Fruit fly (Drosophila melanogaster) whole organism, embryonic: ENCODE results near the gene tai.

Source experiments
- Bgb ChIP-seq: fragments of 200-800 bp; sonication (Bioruptor generic); IDR thresholded peaks from 2 replicates; pipeline ENCODE4 v1.3.6; 2022; ENCODE audit warnings: missing biosample characterization, missing genetic modification characterization; ENCODE audit not compliant: partially characterized antibody
- CG10462 ChIP-seq: fragments of 200-800 bp; sonication (Bioruptor generic); optimal IDR thresholded peaks from 2 replicates; lab custom pipeline; 2016; ENCODE audit warnings: missing biosample characterization, missing genetic modification characterization
- CG10543 ChIP-seq: fragments of 200-800 bp; sonication (Bioruptor generic); optimal IDR thresholded peaks from 3 replicates; lab custom pipeline; 2017; ENCODE audit warnings: missing biosample characterization, mild to moderate bottlenecking, missing genetic modification characterization, moderate library complexity
- CG12104 ChIP-seq: fragments of 200-800 bp; sonication (Bioruptor generic); optimal IDR thresholded peaks from 3 replicates; lab custom pipeline; 2016; ENCODE audit warnings: missing biosample characterization, missing genetic modification characterization
- CG12391 ChIP-seq: fragments of 200-800 bp; sonication (Bioruptor generic); optimal IDR thresholded peaks from 3 replicates; lab custom pipeline; 2018; ENCODE audit warnings: missing biosample characterization, mild to moderate bottlenecking, missing genetic modification characterization, moderate library complexity
- CG13894 ChIP-seq: fragments of 200-800 bp; sonication (Bioruptor generic); optimal IDR thresholded peaks from 3 replicates; lab custom pipeline; 2018; ENCODE audit warnings: missing biosample characterization, mild to moderate bottlenecking, missing genetic modification characterization, moderate library complexity
- CG15479 ChIP-seq: fragments of 200-800 bp; sonication (Bioruptor generic); optimal IDR thresholded peaks from 3 replicates; lab custom pipeline; 2019; ENCODE audit warnings: missing biosample characterization, mild to moderate bottlenecking, missing genetic modification characterization, moderate library complexity
- CG17361 ChIP-seq: fragments of 200-800 bp; sonication (Bioruptor generic); IDR thresholded peaks from 3 replicates; pipeline ENCODE4 v1.3.6; 2022; ENCODE audit warnings: missing biosample characterization, missing genetic modification characterization
- CG1792 ChIP-seq: fragments of 200-800 bp; sonication (Bioruptor generic); optimal IDR thresholded peaks from 2 replicates; lab custom pipeline; 2016; ENCODE audit warnings: missing biosample characterization, missing genetic modification characterization
- CG2199 ChIP-seq: fragments of 200-800 bp; sonication (Bioruptor generic); IDR thresholded peaks from 3 replicates; pipeline ENCODE4 v1.3.6; 2022; ENCODE audit warnings: missing biosample characterization, missing genetic modification characterization
- CG3281 ChIP-seq: fragments of 200-800 bp; sonication (Bioruptor generic); optimal IDR thresholded peaks from 3 replicates; lab custom pipeline; 2017; ENCODE audit warnings: missing biosample characterization, mild to moderate bottlenecking, missing genetic modification characterization
- CG33213 ChIP-seq: fragments of 200-800 bp; sonication (Bioruptor generic); optimal IDR thresholded peaks from 3 replicates; lab custom pipeline; 2016; ENCODE audit warnings: missing biosample characterization, missing genetic modification characterization
- CG6791 ChIP-seq: fragments of 200-800 bp; sonication (Bioruptor generic); IDR thresholded peaks from 3 replicates; pipeline ENCODE4 v1.3.6; 2022; ENCODE audit warnings: missing biosample characterization, missing genetic modification characterization; ENCODE audit not compliant: partially characterized antibody
- CG6854 ChIP-seq: fragments of 200-800 bp; sonication (Bioruptor generic); optimal IDR thresholded peaks from 3 replicates; lab custom pipeline; 2017; ENCODE audit warnings: missing biosample characterization, mild to moderate bottlenecking, missing genetic modification characterization
- CG8290 ChIP-seq, 3 experiments: fragments of 200-800 bp; sonication (Bioruptor generic); optimal IDR thresholded peaks; 2 replicates each; lab custom pipeline; 2016 to 2019; ENCODE audit warnings: missing biosample characterization in 3 of 3, missing genetic modification characterization in 3 of 3, mild to moderate bottlenecking in 2 of 3, moderate library complexity in 1 of 3
- CG9437 ChIP-seq: fragments of 200-800 bp; sonication (Bioruptor generic); optimal IDR thresholded peaks from 2 replicates; lab custom pipeline; 2018; ENCODE audit warnings: missing biosample characterization, mild to moderate bottlenecking, missing genetic modification characterization
- CrebB ChIP-seq: fragments of 200-800 bp; sonication (Bioruptor generic); optimal IDR thresholded peaks from 3 replicates; lab custom pipeline; 2018; ENCODE audit warnings: missing biosample characterization, mild to moderate bottlenecking, missing genetic modification characterization
- D19A ChIP-seq: fragments of 200-800 bp; optimal IDR thresholded peaks from 3 replicates; lab custom pipeline; 2019; ENCODE audit warnings: missing biosample characterization, mild to moderate bottlenecking, missing genetic modification characterization, moderate library complexity
- Deaf1 ChIP-seq: fragments of 200-800 bp; optimal IDR thresholded peaks from 3 replicates; lab custom pipeline; 2019; ENCODE audit warnings: missing biosample characterization, mild to moderate bottlenecking, missing genetic modification characterization, moderate library complexity
- Dek ChIP-seq: fragments of 200-800 bp; sonication (Bioruptor generic); optimal IDR thresholded peaks from 3 replicates; lab custom pipeline; 2019; ENCODE audit warnings: missing biosample characterization, mild to moderate bottlenecking, missing genetic modification characterization, moderate library complexity
- HmgZ ChIP-seq: fragments of 200-800 bp; sonication (Bioruptor generic); optimal IDR thresholded peaks from 2 replicates; lab custom pipeline; 2018; ENCODE audit warnings: missing biosample characterization, mild to moderate bottlenecking, missing genetic modification characterization
- Hmr ChIP-seq: fragments of 200-800 bp; sonication (Bioruptor generic); optimal IDR thresholded peaks from 3 replicates; lab custom pipeline; 2017; ENCODE audit warnings: mild to moderate bottlenecking, missing biosample characterization, missing genetic modification reagents, missing genetic modification characterization
- Kr ChIP-seq: fragments of 200-800 bp; sonication (Bioruptor generic); optimal IDR thresholded peaks from 2 replicates; lab custom pipeline; 2017; ENCODE audit warnings: missing biosample characterization, mild to moderate bottlenecking, missing genetic modification characterization
- Med ChIP-seq: fragments of 200-800 bp; sonication (Bioruptor generic); peaks from one replicate; lab custom pipeline; 2016; ENCODE audit warnings: missing biosample characterization, missing genetic modification characterization, mild to moderate bottlenecking, inconsistent platforms, moderate library complexity
- Nf-YA ChIP-seq: fragments of 200-800 bp; sonication (Bioruptor generic); IDR thresholded peaks from 2 replicates; pipeline ENCODE4 v1.3.6; 2022; ENCODE audit warnings: missing biosample characterization, missing genetic modification characterization
- Tbp ChIP-seq: fragments of >200 bp; optimal IDR thresholded peaks from 2 replicates; lab custom pipeline; 2018; ENCODE audit warnings: missing biosample characterization, missing genetic modification characterization
- Trl ChIP-seq, 3 experiments: fragments of >200 bp in 2 of 3; fragments of 200-800 bp in 1 of 3; sonication (Bioruptor generic) in 1 of 3; optimal IDR thresholded peaks; 2 replicates in 1 of 3; 3 replicates in 2 of 3; lab custom pipeline; 2016 to 2017; ENCODE audit warnings: missing biosample characterization in 1 of 3, missing genetic modification characterization in 1 of 3
- Usf ChIP-seq: fragments of 200-800 bp; sonication (Bioruptor generic); optimal IDR thresholded peaks from 2 replicates; lab custom pipeline; 2017; ENCODE audit warnings: missing genotype, missing biosample characterization, missing genetic modification characterization
- Xrp1 ChIP-seq: fragments of 200-800 bp; sonication (Bioruptor generic); IDR thresholded peaks from 2 replicates; pipeline ENCODE4 v1.3.6; 2022; ENCODE audit warnings: missing biosample characterization, missing genetic modification characterization
- amos ChIP-seq: fragments of 200-800 bp; sonication (Bioruptor generic); IDR thresholded peaks from 2 replicates; pipeline ENCODE4 v1.3.6; 2022; ENCODE audit warnings: missing biosample characterization, missing genetic modification characterization; ENCODE audit not compliant: partially characterized antibody
- ara ChIP-seq: fragments of 200-800 bp; sonication (Bioruptor generic); IDR thresholded peaks from 2 replicates; pipeline ENCODE4 v1.3.6; 2022; ENCODE audit warnings: missing biosample characterization, missing genetic modification characterization
- chinmo ChIP-seq: fragments of 200-800 bp; sonication (Bioruptor generic); IDR thresholded peaks from 4 replicates; pipeline ENCODE4 v1.3.6; 2022; ENCODE audit warnings: missing biosample characterization, missing genetic modification characterization; ENCODE audit not compliant: partially characterized antibody
- ci ChIP-seq: fragments of 200-800 bp; sonication (Bioruptor generic); IDR thresholded peaks from 3 replicates; pipeline ENCODE4 v1.3.6; 2022; ENCODE audit warnings: missing biosample characterization, missing genetic modification characterization
- cwo ChIP-seq: fragments of 200-800 bp; sonication (Bioruptor generic); optimal IDR thresholded peaks from 3 replicates; lab custom pipeline; 2017; ENCODE audit warnings: missing biosample characterization, missing genetic modification characterization, mild to moderate bottlenecking, moderate library complexity, missing genetic modification reagents
- esg ChIP-seq: fragments of 200-800 bp; sonication (Bioruptor generic); conservative IDR thresholded peaks from 2 replicates; pipeline ENCODE4 v1.3.6; 2022; ENCODE audit warnings: missing biosample characterization, missing genetic modification characterization
- eve ChIP-seq, 2 experiments: fragments of >200 bp; optimal IDR thresholded peaks; 2 replicates each; lab custom pipeline; 2017; ENCODE audit warnings: missing biosample characterization in 2 of 2, missing genetic modification characterization in 2 of 2
- gce ChIP-seq: fragments of 200-800 bp; sonication (Bioruptor generic); IDR thresholded peaks from 3 replicates; pipeline ENCODE4 v1.3.6; 2022; ENCODE audit warnings: missing biosample characterization, missing genetic modification characterization
- ind ChIP-seq: fragments of 200-800 bp; sonication (Bioruptor generic); optimal IDR thresholded peaks from 3 replicates; lab custom pipeline; 2016; ENCODE audit warnings: missing biosample characterization, missing genetic modification characterization
- ken ChIP-seq: fragments of 200-800 bp; sonication (Bioruptor generic); IDR thresholded peaks from 3 replicates; pipeline ENCODE4 v1.3.6; 2022; ENCODE audit warnings: missing biosample characterization, missing genetic modification characterization
- lab ChIP-seq: fragments of 200-800 bp; sonication (Bioruptor generic); optimal IDR thresholded peaks from 3 replicates; lab custom pipeline; 2017; ENCODE audit warnings: missing biosample characterization, missing genetic modification characterization, mild to moderate bottlenecking, moderate library complexity, missing genetic modification reagents
- mirr ChIP-seq: fragments of 200-800 bp; sonication (Bioruptor generic); optimal IDR thresholded peaks from 3 replicates; lab custom pipeline; 2018; ENCODE audit warnings: missing biosample characterization, mild to moderate bottlenecking, missing genetic modification characterization
- oc ChIP-seq: fragments of 200-800 bp; sonication (Bioruptor generic); optimal IDR thresholded peaks from 2 replicates; lab custom pipeline; 2018; ENCODE audit warnings: missing biosample characterization, mild to moderate bottlenecking, missing genetic modification characterization, moderate library complexity
- org-1 ChIP-seq: fragments of 200-800 bp; sonication (Bioruptor generic); optimal IDR thresholded peaks from 2 replicates; lab custom pipeline; 2017; ENCODE audit warnings: missing biosample characterization, missing genetic modification characterization
- pan ChIP-seq, 4 experiments: fragments of >200 bp in 3 of 4; fragments of 200-800 bp in 1 of 4; sonication (Bioruptor generic) in 1 of 4; optimal IDR thresholded peaks in 3 of 4; IDR thresholded peaks in 1 of 4; 2 replicates each; pipeline versions ENCODE4 v1.3.6 to Lab custom; 2017 to 2022; ENCODE audit warnings: missing biosample characterization in 2 of 4, missing genetic modification characterization in 2 of 4, mixed read lengths in 1 of 4
- pfk ChIP-seq: fragments of 200-800 bp; sonication (Bioruptor generic); optimal IDR thresholded peaks from 2 replicates; lab custom pipeline; 2018; ENCODE audit warnings: missing biosample characterization, mild to moderate bottlenecking, missing genetic modification characterization, moderate library complexity
- stwl ChIP-seq: fragments of 200-800 bp; sonication (Bioruptor generic); optimal IDR thresholded peaks from 3 replicates; lab custom pipeline; 2018; ENCODE audit warnings: missing biosample characterization, mild to moderate bottlenecking, missing genetic modification characterization, moderate library complexity
- trh ChIP-seq: fragments of 200-800 bp; sonication (Bioruptor generic); optimal IDR thresholded peaks from 2 replicates; lab custom pipeline; 2016; ENCODE audit warnings: missing biosample characterization, missing genetic modification characterization
- zfh1 ChIP-seq: fragments of 200-800 bp; sonication (Bioruptor generic); IDR thresholded peaks from 3 replicates; pipeline ENCODE4 v1.3.6; 2022; ENCODE audit warnings: missing biosample characterization, missing genetic modification characterization

The tai gene

DNA sequence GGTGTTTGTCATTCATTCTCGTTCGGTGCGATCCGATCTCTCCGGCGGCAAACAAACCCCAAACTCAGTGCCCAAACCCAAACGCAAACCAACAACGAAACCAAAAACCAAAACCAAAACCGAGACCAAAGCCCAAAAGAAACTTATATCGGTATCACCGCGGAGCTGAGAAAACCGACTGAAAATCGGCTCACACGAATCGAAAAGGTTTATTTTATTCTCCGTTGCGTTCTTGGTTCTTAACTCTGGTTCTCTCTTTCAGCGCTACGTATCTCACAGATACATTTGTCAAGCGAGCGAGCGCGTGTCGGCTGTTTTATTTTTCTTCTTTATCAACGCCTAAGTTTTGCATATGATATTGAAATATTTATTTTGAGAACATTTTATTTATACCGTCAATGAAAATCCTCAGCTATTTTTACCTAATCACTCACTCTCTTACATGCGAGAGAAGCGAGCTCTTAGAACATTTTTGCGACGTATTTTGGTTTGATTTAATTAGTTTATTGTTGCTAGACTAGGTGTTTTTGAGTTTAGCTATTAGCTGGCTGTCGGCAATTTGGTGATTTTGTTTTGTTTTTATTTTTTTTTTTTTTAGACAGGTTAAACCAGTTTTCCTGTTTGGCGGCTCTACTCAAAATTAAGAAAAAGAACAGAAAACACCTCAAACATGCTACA is 12.0 kb downstream of the tai start:
- no peak for TF ChIP-seq ci (GFP tag; lab: Robert Waterston, UW)
- peak; percentile 10 for TF ChIP-seq CG8290 (GFP tag; optimal IDR thresholded peaks at IDR 0.05; lab: Kevin White, UChicago)
- TF ChIP-seq CG8290 (tag; optimal IDR thresholded peaks at IDR 0.05; lab: Kevin White, UChicago) = no peak
- TF ChIP-seq CG12104 (GFP tag; lab: Kevin White, UChicago) = no peak
- peak; percentile 32 for TF ChIP-seq Med (GFP tag; lab: Kevin White, UChicago)
- peak; percentile 14; the same call in 1 of the 2 replicates for TF ChIP-seq ara (GFP tag; lab: Robert Waterston, UW)
- peak; percentile 5 for TF ChIP-seq CrebB (tag; lab: Kevin White, UChicago)
- peak; percentile 65 for TF ChIP-seq pfk (GFP tag; lab: Kevin White, UChicago)
- TF ChIP-seq CG6791 = peak; percentile 28; the same call in 1 of the 3 replicates
- peak; percentile 91 for TF ChIP-seq CG13894 (tag; lab: Kevin White, UChicago)
- peak; percentile 17 for TF ChIP-seq lab (GFP tag; lab: Kevin White, UChicago)
- TF ChIP-seq chinmo (GFP tag; lab: Robert Waterston, UW) = 0 out of 4 replicates have a peak, but pooled peaks have one; percentile 6
- TF ChIP-seq CG17361 (GFP tag; lab: Robert Waterston, UW) = no peak
- 0 out of 2 replicates have a peak, but pooled peaks have one; percentile 33 for TF ChIP-seq Xrp1
- TF ChIP-seq zfh1 (GFP tag; lab: Robert Waterston, UW) = 0 out of 3 replicates have a peak, but pooled peaks have one; percentile 11
- TF ChIP-seq stwl (tag; lab: Kevin White, UChicago) = peak; percentile 5
- peak; percentile 3 for TF ChIP-seq CG10543 (GFP tag; lab: Kevin White, UChicago)
- TF ChIP-seq CG33213 = no peak
- peak; percentile 31 for TF ChIP-seq HmgZ
- no peak for TF ChIP-seq pan (optimal IDR thresholded peaks at IDR 0.05; lab: Kevin White, UChicago)
- peak in 1 of 2 experiments; percentile 7 for TF ChIP-seq pan (GFP tag; optimal IDR thresholded peaks at IDR 0.05 in 1 of 2, IDR thresholded peaks at IDR 0.05 in 1 of 2)
- TF ChIP-seq eve (GFP tag; optimal IDR thresholded peaks at IDR 0.05; lab: Kevin White, UChicago) = peak in 1 of 2 experiments; percentile 29
- TF ChIP-seq CG12391 (tag; lab: Kevin White, UChicago) = no peak
- TF ChIP-seq CG2199 = peak; percentile 96
- TF ChIP-seq cwo (GFP tag; lab: Kevin White, UChicago) = peak; percentile 28
- peak; percentile 72 for TF ChIP-seq Deaf1 (tag; lab: Kevin White, UChicago)
- peak; percentile 23 to 87 for TF ChIP-seq Trl (optimal IDR thresholded peaks at IDR 0.05; lab: Kevin White, UChicago)
- TF ChIP-seq Trl (GFP tag; optimal IDR thresholded peaks at IDR 0.05; lab: Kevin White, UChicago) = no peak

DNA sequence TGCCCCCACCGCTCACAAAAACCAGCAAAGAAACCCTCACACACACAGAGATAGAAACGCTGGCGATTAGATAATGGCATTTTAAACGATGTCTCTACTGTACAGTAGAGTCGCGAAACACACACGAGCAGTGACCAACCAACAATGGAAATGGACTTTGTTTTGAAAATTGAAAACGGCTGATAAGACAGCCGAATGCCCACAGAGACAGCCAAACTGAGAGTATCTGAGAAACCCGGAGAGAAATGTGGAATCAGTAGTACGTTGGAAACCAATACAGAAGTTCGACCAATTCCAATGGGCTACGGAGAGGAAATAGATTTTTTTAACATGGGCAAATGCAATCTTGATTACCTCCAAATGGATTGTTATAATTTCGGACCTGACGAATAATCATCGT is 12.7 kb downstream of the tai start:
- TF ChIP-seq Nf-YA (GFP tag; lab: Robert Waterston, UW) = no peak
- TF ChIP-seq Kr (GFP tag; lab: Kevin White, UChicago) = no peak
- TF ChIP-seq CG10462 (GFP tag; lab: Kevin White, UChicago) = no peak
- TF ChIP-seq Hmr (GFP tag; lab: Kevin White, UChicago) = peak; percentile 44
- TF ChIP-seq Tbp (GFP tag; lab: Kevin White, UChicago) = no peak
- TF ChIP-seq ind (GFP tag; lab: Kevin White, UChicago) = no peak
- no peak; the same call in 1 of the 2 replicates for TF ChIP-seq amos
- TF ChIP-seq CG6854 (GFP tag; lab: Kevin White, UChicago) = no peak
- 0 out of 2 replicates have a peak, but pooled peaks have one; percentile 40 for TF ChIP-seq Bgb (GFP tag; lab: Robert Waterston, UW)
- peak; percentile 17 for TF ChIP-seq CG3281 (GFP tag; lab: Kevin White, UChicago)
- TF ChIP-seq CG1792 = no peak
- TF ChIP-seq org-1 (GFP tag; lab: Kevin White, UChicago) = no peak
- TF ChIP-seq mirr (GFP tag; lab: Kevin White, UChicago) = peak; percentile 85
- peak; percentile 8 for TF ChIP-seq D19A
- no peak for TF ChIP-seq Usf
- no peak for TF ChIP-seq ken
- no peak for TF ChIP-seq esg (GFP tag; lab: Robert Waterston, UW)
- no peak for TF ChIP-seq trh (GFP tag; lab: Kevin White, UChicago)
- no peak for TF ChIP-seq gce (GFP tag; lab: Robert Waterston, UW)
- peak; percentile 51 for TF ChIP-seq CG15479 (GFP tag; lab: Kevin White, UChicago)
- TF ChIP-seq Dek (tag; lab: Kevin White, UChicago) = no peak
- TF ChIP-seq CG9437 (GFP tag; lab: Kevin White, UChicago) = no peak
- no peak for TF ChIP-seq oc
